Worm (Caenorhabditis elegans) whole organism, late embryonic: ENCODE data around the gene str-185.
A peak's percentile ranks its signal among the peaks of the same experiment; 100 is the strongest.

ENCODE experiments used
- C08G9.2 ChIP-seq: sonication (generic microtip); optimal IDR thresholded peaks from 2 replicates; lab custom pipeline; 2016; ENCODE audit warnings: mild to moderate bottlenecking, missing genetic modification characterization, moderate library complexity, missing compliant biosample characterization
- ref-2 ChIP-seq: sonication (generic microtip); optimal IDR thresholded peaks from 2 replicates; lab custom pipeline; 2016; ENCODE audit warnings: missing genetic modification characterization, missing compliant biosample characterization
- sox-4 ChIP-seq: sonication (generic microtip); optimal IDR thresholded peaks from 2 replicates; lab custom pipeline; 2017; ENCODE audit warnings: mild to moderate bottlenecking, missing genetic modification characterization, inconsistent platforms, missing compliant biosample characterization

- peak; percentile 0 for TF ChIP-seq ref-2
- TF ChIP-seq C08G9.2 (tag; lab: Kevin White, UChicago): no peak
- TF ChIP-seq sox-4: no peak
Measured at ce11 chrIV:4411311-4411947, 18.4 kb downstream of the str-185 start.
